Worm (Caenorhabditis elegans): ENCODE results near the gene F45F2.11.

Gene F45F2.11

DNA sequence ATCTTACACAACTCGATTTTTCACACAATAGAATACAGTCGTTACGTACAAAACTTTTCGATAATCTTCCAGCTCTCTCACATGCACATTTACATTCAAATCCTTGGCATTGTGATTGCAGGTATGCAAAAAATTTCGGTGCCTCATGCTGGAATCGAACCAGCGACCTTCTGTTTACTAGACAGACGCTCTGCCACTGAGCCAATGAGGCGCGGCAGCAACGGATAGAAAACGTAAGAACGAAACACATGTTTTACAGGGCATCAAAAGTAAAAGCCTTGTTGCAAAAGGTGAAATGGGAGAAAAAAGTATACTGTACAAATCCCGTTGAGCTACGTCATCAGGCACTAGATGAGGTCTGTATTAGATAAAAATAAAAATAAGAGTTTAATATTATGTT, 24.7 kb downstream of the F45F2.11 start:
- TF ChIP-seq ceh-18 (tag; optimal IDR thresholded peaks at IDR 0.05) (no peak), ttx-3 (tag; optimal IDR thresholded peaks at IDR 0.05) (no peak), F13H6.1 (tag; optimal IDR thresholded peaks at IDR 0.05) (no peak), fkh-6 (tag; optimal IDR thresholded peaks at IDR 0.05) (no peak), ceh-24 (tag; optimal IDR thresholded peaks at IDR 0.05) (no peak), K09A11.1 (tag; optimal IDR thresholded peaks at IDR 0.05; ENCODE audit: insufficient read depth) (no peak)

DNA sequence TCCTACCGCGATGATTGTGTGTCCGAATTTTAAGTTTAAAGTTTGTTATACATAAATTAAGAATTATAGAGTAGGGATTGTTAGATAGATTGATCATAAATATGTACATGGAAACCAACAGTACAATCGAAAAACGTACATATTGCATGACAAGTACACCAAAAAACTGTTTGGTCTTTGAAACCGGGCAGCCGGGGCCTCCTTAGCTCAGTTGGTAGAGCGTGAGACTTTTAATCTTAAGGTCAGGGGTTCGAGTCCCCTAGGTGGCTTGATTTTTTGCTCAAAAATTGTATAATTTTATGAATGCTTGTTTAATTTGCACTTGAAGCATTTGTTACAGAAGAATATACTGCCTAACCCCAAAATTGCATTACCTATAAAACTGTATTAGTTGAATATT, 25.6 kb downstream of the F45F2.11 start:
- TF ChIP-seq fax-1 (tag; optimal IDR thresholded peaks at IDR 0.05) (no peak), ceh-2 (tag; optimal IDR thresholded peaks at IDR 0.05) (no peak), lin-11 (tag; optimal IDR thresholded peaks at IDR 0.05) (no peak), unc-55 (GFP tag; optimal IDR thresholded peaks at IDR 0.05) (no peak), nfya-1 (tag; optimal IDR thresholded peaks at IDR 0.05) (no peak), pha-4 (tag; optimal IDR thresholded peaks at IDR 0.05) (no peak)

DNA sequence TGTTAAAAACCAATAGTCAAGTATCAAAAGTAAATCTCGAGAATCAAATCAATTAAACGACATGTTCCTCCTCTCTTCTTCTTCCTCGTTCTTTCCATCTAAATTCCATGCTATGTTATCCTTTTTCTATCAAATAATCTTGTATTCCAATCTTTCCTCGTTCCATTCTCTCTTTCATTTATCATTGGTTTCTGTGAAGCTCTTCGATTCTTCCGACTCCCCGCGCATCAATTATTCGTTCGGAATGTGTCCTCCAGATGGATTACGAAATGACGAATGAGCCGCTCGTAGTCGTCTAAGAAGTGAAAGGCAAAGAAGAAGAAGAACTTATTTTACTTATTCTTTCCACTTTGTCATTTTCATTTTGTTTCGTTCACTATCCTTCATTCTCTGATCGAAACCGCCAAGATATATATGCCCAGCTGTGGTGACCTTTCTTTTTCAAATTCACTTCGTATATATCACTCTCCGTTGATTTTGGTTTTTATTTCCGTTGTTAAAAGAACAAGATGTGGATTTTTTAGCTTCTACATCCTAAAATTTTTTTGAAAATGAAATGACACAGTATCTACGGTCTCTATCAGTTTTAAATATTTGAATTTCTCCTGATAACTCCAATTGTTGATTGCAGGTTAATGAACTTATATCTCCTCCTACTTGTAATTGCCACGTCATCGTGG, 26.3 kb downstream of the F45F2.11 start, which contains the start of gene pxn-1:
Gene pxn-1, plus strand, starts transcription at position 630 of the 680 bp plus-strand sequence.
- TF ChIP-seq dmd-4 (tag; optimal IDR thresholded peaks at IDR 0.05; ENCODE audit: borderline replicate concordance) (no peak), ref-2 (tag; optimal IDR thresholded peaks at IDR 0.05) (no peak), C08G9.2 (tag; optimal IDR thresholded peaks at IDR 0.05) (no peak), K02D7.2 (tag; optimal IDR thresholded peaks at IDR 0.05) (no peak), tbx-7 (tag; optimal IDR thresholded peaks at IDR 0.05) (no peak), ceh-14 (tag; optimal IDR thresholded peaks at IDR 0.05) (no peak), pha-4 (tag; optimal IDR thresholded peaks at IDR 0.05) (no peak), unc-3 (GFP tag; conservative IDR thresholded peaks at IDR 0.05) (no peak), unc-3 (tag; optimal IDR thresholded peaks at IDR 0.05) (no peak), eyg-1 (tag; optimal IDR thresholded peaks at IDR 0.05) (no peak), ceh-2 (tag; optimal IDR thresholded peaks at IDR 0.05) (no peak), pros-1 (tag; optimal IDR thresholded peaks at IDR 0.05) (no peak), madf-2 (tag; optimal IDR thresholded peaks at IDR 0.05) (no peak), nhr-232 (tag; optimal IDR thresholded peaks at IDR 0.05) (no peak), unc-55 (GFP tag; optimal IDR thresholded peaks at IDR 0.05) (no peak), hlh-13 (GFP tag; optimal IDR thresholded peaks at IDR 0.05) (no peak), pat-9 (tag; optimal IDR thresholded peaks at IDR 0.05) (no peak), K09A11.1 (tag; optimal IDR thresholded peaks at IDR 0.05; ENCODE audit: insufficient read depth) (no peak), unc-86 (tag; optimal IDR thresholded peaks at IDR 0.05) (no peak), Y22D7AL.16 (tag; optimal IDR thresholded peaks at IDR 0.05) (no peak)

DNA sequence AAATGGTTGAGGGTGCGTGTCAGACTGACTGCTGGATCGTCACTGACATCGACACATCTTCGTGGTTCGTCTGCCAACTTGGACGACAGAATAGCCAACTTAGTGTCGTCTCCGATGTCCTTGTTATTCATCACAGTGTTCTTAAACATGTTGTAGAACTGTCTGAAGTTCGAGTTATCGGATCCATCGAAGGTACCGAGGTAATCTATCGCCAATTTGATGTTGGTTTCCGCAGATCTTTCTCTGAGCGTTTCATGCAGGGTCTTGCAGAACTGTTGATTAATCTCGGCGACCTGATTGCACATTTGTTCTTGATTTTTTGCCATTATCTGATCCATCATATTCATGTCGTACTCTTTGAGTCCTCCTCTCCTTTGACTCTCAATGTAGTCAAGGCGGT, 39.4 kb downstream of the F45F2.11 start:
- TF ChIP-seq hlh-30 (tag; optimal IDR thresholded peaks at IDR 0.05; ENCODE audit: insufficient read depth): no peak
- TF ChIP-seq pha-2 (tag; optimal IDR thresholded peaks at IDR 0.05): no peak
- no peak for TF ChIP-seq madf-2 (tag; optimal IDR thresholded peaks at IDR 0.05)
- no peak for TF ChIP-seq ztf-16 (tag; optimal IDR thresholded peaks at IDR 0.05)
- TF ChIP-seq fkh-10 (GFP tag; optimal IDR thresholded peaks at IDR 0.05): no peak
- no peak for TF ChIP-seq nfya-1 (tag; optimal IDR thresholded peaks at IDR 0.05)
- no peak for TF ChIP-seq sdc-2 (tag; optimal IDR thresholded peaks at IDR 0.05)
- TF ChIP-seq C38D4.7 (GFP tag; optimal IDR thresholded peaks at IDR 0.05): no peak
- TF ChIP-seq unc-3 (GFP tag; conservative IDR thresholded peaks at IDR 0.05): no peak
- TF ChIP-seq unc-3 (tag; optimal IDR thresholded peaks at IDR 0.05): no peak
- TF ChIP-seq ttx-3 (tag; optimal IDR thresholded peaks at IDR 0.05): no peak
- no peak for TF ChIP-seq C08G9.2 (tag; optimal IDR thresholded peaks at IDR 0.05)
- TF ChIP-seq che-1 (tag; optimal IDR thresholded peaks at IDR 0.05): no peak
- TF ChIP-seq pqm-1 (tag; optimal IDR thresholded peaks at IDR 0.05): no peak
- TF ChIP-seq dmd-4 (tag; optimal IDR thresholded peaks at IDR 0.05; ENCODE audit: borderline replicate concordance): no peak
- no peak for TF ChIP-seq pat-9 (tag; optimal IDR thresholded peaks at IDR 0.05)
- TF ChIP-seq ceh-22 (tag; optimal IDR thresholded peaks at IDR 0.05): no peak

Measured in whole organism, late embryonic.